Worm (Caenorhabditis elegans) whole organism, L2 larva: Measurements from ENCODE around the gene F40C5.2.
"Not testable (repeated sequence)": the region's sequence is repeated elsewhere in the genome, so short reads cannot be mapped to it uniquely, and the experiment has no call there.

Experiments
- C34F6.9 ChIP-seq: fragments of 150-350 bp; optimal IDR thresholded peaks from 2 replicates; lab custom pipeline; 2014; ENCODE audit warnings: missing biosample characterization, missing genetic modification characterization
- F13H6.1 ChIP-seq: sonication (generic microtip); optimal IDR thresholded peaks from 2 replicates; lab custom pipeline; 2016; ENCODE audit warnings: missing genetic modification characterization, missing compliant biosample characterization
- ZK546.5 ChIP-seq: sonication (generic microtip); optimal IDR thresholded peaks from 2 replicates; lab custom pipeline; 2017; ENCODE audit warnings: missing biosample characterization, missing genetic modification characterization
- blmp-1 ChIP-seq: sonication (generic microtip); optimal IDR thresholded peaks from 2 replicates; lab custom pipeline; 2017; ENCODE audit warnings: missing genetic modification characterization, mild to moderate bottlenecking, missing compliant biosample characterization, antibody characterized with exemption, moderate library complexity; ENCODE audit not compliant: insufficient read depth
- ceh-16 ChIP-seq: fragments of 150-350 bp; optimal IDR thresholded peaks from 2 replicates; lab custom pipeline; 2014; ENCODE audit warnings: missing biosample characterization, missing genetic modification characterization
- ceh-82 ChIP-seq: fragments of 150-350 bp; optimal IDR thresholded peaks from 2 replicates; lab custom pipeline; 2014; ENCODE audit warnings: missing biosample characterization, missing genetic modification characterization
- crh-2 ChIP-seq: sonication (generic microtip); optimal IDR thresholded peaks from 2 replicates; lab custom pipeline; 2017; ENCODE audit warnings: missing biosample characterization, missing genetic modification characterization
- dmd-4 ChIP-seq: sonication (generic microtip); optimal IDR thresholded peaks from 2 replicates; lab custom pipeline; 2017; ENCODE audit warnings: missing biosample characterization, missing genetic modification characterization
- egl-27 ChIP-seq: sonication (generic microtip); optimal IDR thresholded peaks from 3 replicates; lab custom pipeline; 2017; ENCODE audit warnings: missing biosample characterization, missing genetic modification reagents, missing genetic modification characterization
- fos-1 ChIP-seq: fragments of 150-350 bp; optimal IDR thresholded peaks from 2 replicates; lab custom pipeline; 2014; ENCODE audit warnings: missing biosample characterization, missing genetic modification characterization
- lin-11 ChIP-seq: fragments of 150-350 bp; sonication (generic microtip); optimal IDR thresholded peaks from 2 replicates; lab custom pipeline; 2014; ENCODE audit warnings: missing biosample characterization, missing genetic modification characterization, inconsistent platforms, mixed read lengths
- lin-39 ChIP-seq: fragments of 150-350 bp; optimal IDR thresholded peaks from 2 replicates; lab custom pipeline; 2014; ENCODE audit warnings: missing biosample characterization, missing genetic modification reagents, missing genetic modification characterization
- lsy-2 ChIP-seq, 2 experiments: fragments of 150-350 bp in 1 of 2; sonication (generic microtip) in 1 of 2; optimal IDR thresholded peaks; 2 replicates each; lab custom pipeline; 2014 to 2017; ENCODE audit warnings: missing biosample characterization in 2 of 2, missing genetic modification characterization in 2 of 2
- mab-5 ChIP-seq: fragments of 150-350 bp; optimal IDR thresholded peaks from 2 replicates; lab custom pipeline; 2014; ENCODE audit warnings: missing biosample characterization, missing genetic modification characterization
- mbf-1 ChIP-seq: sonication (generic microtip); optimal IDR thresholded peaks from 2 replicates; lab custom pipeline; 2017; ENCODE audit warnings: missing biosample characterization, missing genetic modification characterization
- mdl-1 ChIP-seq, 2 experiments: fragments of 150-350 bp in 1 of 2; sonication (generic microtip) in 1 of 2; optimal IDR thresholded peaks; 2 replicates each; lab custom pipeline; 2017; ENCODE audit warnings: missing biosample characterization in 2 of 2, missing genetic modification characterization in 2 of 2
- nhr-10 ChIP-seq: sonication (generic microtip); optimal IDR thresholded peaks from 2 replicates; lab custom pipeline; 2017; ENCODE audit warnings: missing biosample characterization, missing genetic modification characterization
- nhr-11 ChIP-seq: fragments of 150-350 bp; optimal IDR thresholded peaks from 2 replicates; lab custom pipeline; 2014; ENCODE audit warnings: missing biosample characterization, missing genetic modification characterization
- nhr-129 ChIP-seq: fragments of 150-350 bp; optimal IDR thresholded peaks from 2 replicates; lab custom pipeline; 2014; ENCODE audit warnings: missing biosample characterization, missing genetic modification characterization
- nhr-21 ChIP-seq: fragments of 150-350 bp; optimal IDR thresholded peaks from 2 replicates; lab custom pipeline; 2014; ENCODE audit warnings: missing biosample characterization, missing genetic modification characterization
- nhr-23 ChIP-seq: fragments of 150-350 bp; optimal IDR thresholded peaks from 2 replicates; lab custom pipeline; 2014; ENCODE audit warnings: missing biosample characterization, missing genetic modification reagents, missing genetic modification characterization
- nhr-237 ChIP-seq: fragments of 150-350 bp; optimal IDR thresholded peaks from 2 replicates; lab custom pipeline; 2014; ENCODE audit warnings: missing biosample characterization, missing genetic modification characterization
- nhr-25 ChIP-seq: fragments of 150-350 bp; sonication (generic microtip); optimal IDR thresholded peaks from 3 replicates; lab custom pipeline; 2014; ENCODE audit warnings: missing biosample characterization, missing genetic modification characterization
- nhr-6 ChIP-seq: fragments of 150-350 bp; optimal IDR thresholded peaks from 2 replicates; lab custom pipeline; 2014; ENCODE audit warnings: missing biosample characterization, missing genetic modification characterization
- nhr-77 ChIP-seq: fragments of 150-350 bp; optimal IDR thresholded peaks from 2 replicates; lab custom pipeline; 2014; ENCODE audit warnings: missing biosample characterization, missing genetic modification characterization
- peb-1 ChIP-seq: fragments of 150-350 bp; optimal IDR thresholded peaks from 2 replicates; lab custom pipeline; 2014; ENCODE audit warnings: missing biosample characterization, missing genetic modification characterization
- sem-4 ChIP-seq: fragments of 150-350 bp; optimal IDR thresholded peaks from 2 replicates; lab custom pipeline; 2014; ENCODE audit warnings: missing biosample characterization, missing genetic modification reagents, missing genetic modification characterization
- skn-1 ChIP-seq: sonication (generic microtip); optimal IDR thresholded peaks from 2 replicates; lab custom pipeline; 2017; ENCODE audit warnings: missing biosample characterization, missing genetic modification characterization
- sma-3 ChIP-seq: sonication (generic microtip); optimal IDR thresholded peaks from 2 replicates; lab custom pipeline; 2016; ENCODE audit warnings: missing genetic modification reagents, missing genetic modification characterization, missing compliant biosample characterization
- sma-9 ChIP-seq, 2 experiments: fragments of 150-350 bp in 1 of 2; sonication (generic microtip) in 1 of 2; optimal IDR thresholded peaks; 2 replicates each; lab custom pipeline; 2014 to 2016; ENCODE audit warnings: missing genetic modification characterization in 2 of 2, mild to moderate bottlenecking in 1 of 2, missing biosample characterization in 1 of 2, missing compliant biosample characterization in 1 of 2, missing genetic modification reagents in 1 of 2, moderate library complexity in 1 of 2
- snpc-4 ChIP-seq: fragments of 150-350 bp; optimal IDR thresholded peaks from 2 replicates; lab custom pipeline; 2014; ENCODE audit warnings: missing biosample characterization, missing genetic modification characterization
- unc-55 ChIP-seq: fragments of 150-350 bp; sonication (generic microtip); optimal IDR thresholded peaks from 3 replicates; lab custom pipeline; 2014; ENCODE audit warnings: missing biosample characterization, missing genetic modification reagents, missing genetic modification characterization
- unc-62 ChIP-seq: fragments of 150-350 bp; optimal IDR thresholded peaks from 2 replicates; lab custom pipeline; 2014; ENCODE audit warnings: missing biosample characterization, missing genetic modification reagents, missing genetic modification characterization
- zag-1 ChIP-seq: fragments of 150-350 bp; optimal IDR thresholded peaks from 2 replicates; lab custom pipeline; 2014; ENCODE audit warnings: missing biosample characterization, missing genetic modification characterization
- ztf-1 ChIP-seq: fragments of 200-800 bp; sonication (Bioruptor generic); conservative IDR thresholded peaks from 2 replicates; pipeline ENCODE4 v1.3.6; 2022; ENCODE audit warnings: missing genetic modification characterization, missing compliant biosample characterization

Gene F40C5.2

ce11 chrV:3597052-3597451, 26.3 kb downstream of the F40C5.2 start, which contains the start of gene srh-212:
TSS of gene srh-212 (minus strand) at chrV:3597152.
- not testable (repeated sequence) for TF ChIP-seq nhr-237, dmd-4, egl-27 (tag; lab: Kevin White, UChicago)

- TF ChIP-seq nhr-77 (tag; lab: Kevin White, UChicago): no peak
- TF ChIP-seq sma-3: no peak
- no peak for TF ChIP-seq nhr-23 (tag; lab: Kevin White, UChicago)
- no peak for TF ChIP-seq peb-1 (tag; lab: Kevin White, UChicago)
These were observed 29.8 kb downstream of the F40C5.2 start, which contains the start of gene T22F3.7 for ce11 chrV:3600570-3600969. TSS of gene T22F3.7 (minus strand) at chrV:3600670.

- no peak for TF ChIP-seq zag-1
- no peak for TF ChIP-seq F13H6.1 (tag; lab: Kevin White, UChicago)
- TF ChIP-seq ceh-82 (tag; lab: Kevin White, UChicago): no peak
- no peak for TF ChIP-seq unc-55 (GFP tag; lab: Kevin White, UChicago)
- no peak for TF ChIP-seq mbf-1 (tag; lab: Kevin White, UChicago)
- no peak for TF ChIP-seq skn-1
- TF ChIP-seq egl-27 (tag; lab: Kevin White, UChicago): no peak
- TF ChIP-seq nhr-11 (tag; lab: Kevin White, UChicago): no peak
- TF ChIP-seq mab-5 (tag; lab: Kevin White, UChicago): no peak
- TF ChIP-seq C34F6.9: no peak
- TF ChIP-seq nhr-6: no peak
- no peak for TF ChIP-seq ceh-16 (tag; lab: Kevin White, UChicago)
- no peak for TF ChIP-seq crh-2
- TF ChIP-seq nhr-25 (tag; lab: Kevin White, UChicago): no peak
- no peak for TF ChIP-seq lin-11
- no peak for TF ChIP-seq sem-4 (tag; lab: Kevin White, UChicago)
These were observed 34.5 kb downstream of the F40C5.2 start, which contains the start of gene T22F3.8 for ce11 chrV:3605325-3605724. TSS of gene T22F3.8 (minus strand) at chrV:3605425.

- TF ChIP-seq nhr-77 (tag; lab: Kevin White, UChicago) (no peak), nhr-10 (no peak), nhr-21 (tag; lab: Kevin White, UChicago) (peak; percentile 48), ztf-1 (no peak), fos-1 (tag; lab: Kevin White, UChicago) (no peak), lin-39 (no peak), lin-11 (no peak)
- TF ChIP-seq, all 48 proteins: peak for 1
These were observed 35.6 kb downstream of the F40C5.2 start for ce11 chrV:3606391-3606790.

ce11 chrV:3610709-3611108, 39.9 kb downstream of the F40C5.2 start:
- no peak for TF ChIP-seq C34F6.9
- TF ChIP-seq mdl-1 (tag; optimal IDR thresholded peaks at IDR 0.05; lab: Kevin White, UChicago): no peak
- peak; percentile 91 for TF ChIP-seq nhr-21 (tag; lab: Kevin White, UChicago)
- no peak for TF ChIP-seq lin-11
- TF ChIP-seq ZK546.5: no peak
- TF ChIP-seq ztf-1: no peak
- TF ChIP-seq nhr-77 (tag; lab: Kevin White, UChicago): no peak
- no peak for TF ChIP-seq lsy-2 (tag; optimal IDR thresholded peaks at IDR 0.05; lab: Kevin White, UChicago)
- TF ChIP-seq unc-62 (GFP tag; lab: Kevin White, UChicago): no peak
- peak; percentile 83 for TF ChIP-seq sma-9 (GFP tag; optimal IDR thresholded peaks at IDR 0.05; lab: Kevin White, UChicago)
- no peak for TF ChIP-seq sma-9 (tag; optimal IDR thresholded peaks at IDR 0.05; lab: Kevin White, UChicago)
- TF ChIP-seq blmp-1: peak; percentile 62
- no peak for TF ChIP-seq lin-39
- no peak for TF ChIP-seq snpc-4 (tag; lab: Kevin White, UChicago)
- TF ChIP-seq nhr-129 (tag; lab: Kevin White, UChicago): peak; percentile 36
- no peak for TF ChIP-seq skn-1
